Fruit fly (Drosophila melanogaster): ENCODE measurements around the gene CG43386.

The CG43386 gene

DNA sequence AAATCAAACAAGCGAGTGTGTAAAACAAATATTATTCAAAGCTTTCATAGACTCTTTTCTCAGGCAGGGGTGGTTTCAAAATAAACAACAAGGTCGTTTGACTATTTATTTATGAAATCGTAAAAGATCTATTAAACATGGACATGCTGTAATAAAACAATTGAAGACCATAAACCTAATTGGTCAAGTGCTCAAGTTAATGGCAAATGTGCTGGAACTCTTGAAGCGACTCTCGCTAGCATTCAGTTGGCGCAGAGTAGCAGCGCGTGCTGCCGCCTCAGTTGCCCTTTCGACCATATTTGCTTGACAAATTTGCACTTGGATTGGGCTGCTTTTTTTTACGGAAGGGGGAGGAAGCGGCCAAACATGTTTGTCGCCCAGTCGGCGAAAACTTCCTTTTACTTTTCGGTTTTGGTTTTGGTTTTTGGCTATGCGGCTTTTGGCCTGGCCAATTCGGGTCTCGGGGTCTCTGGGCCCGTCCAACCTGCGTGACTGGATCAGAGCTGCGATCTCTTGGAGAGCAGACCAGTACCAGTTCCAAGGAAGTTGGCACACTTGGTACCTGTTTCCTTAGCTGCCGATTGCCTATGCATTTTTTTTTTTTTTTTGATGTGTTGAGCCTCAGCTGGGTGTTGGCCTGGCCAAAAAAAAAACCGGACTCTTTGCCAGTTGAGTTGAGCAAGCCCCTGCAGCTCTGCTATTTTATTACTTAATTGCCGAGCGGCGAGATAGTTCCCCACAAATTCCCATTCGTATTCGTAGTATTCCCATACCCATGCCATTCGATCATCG lies 16.4 kb upstream of the CG43386 start (continued):
- no peak for TF ChIP-seq twi (tag; optimal IDR thresholded peaks at IDR 0.05)
- TF ChIP-seq Blimp-1 (GFP tag; optimal IDR thresholded peaks at IDR 0.05), result no peak
- TF ChIP-seq lola (GFP tag; optimal IDR thresholded peaks at IDR 0.05), result no peak
- no peak for TF ChIP-seq br (optimal IDR thresholded peaks at IDR 0.05)
- TF ChIP-seq CG32772 (GFP tag; IDR thresholded peaks at IDR 0.05), result no peak
- TF ChIP-seq Adf1 (GFP tag; IDR thresholded peaks at IDR 0.05), result no peak
- TF ChIP-seq CG13287 (GFP tag; IDR thresholded peaks at IDR 0.05; ENCODE audit: partially characterized antibody), result no peak
- no peak for TF ChIP-seq D19A (tag; optimal IDR thresholded peaks at IDR 0.05)
- no peak for TF ChIP-seq CG11093 (GFP tag; IDR thresholded peaks at IDR 0.05)
- no peak for TF ChIP-seq Elba2 (GFP tag; optimal IDR thresholded peaks at IDR 0.05)
- TF ChIP-seq Pdp1 (GFP tag; optimal IDR thresholded peaks at IDR 0.05), result no peak
- no peak for TF ChIP-seq Hsf (GFP tag; optimal IDR thresholded peaks at IDR 0.05)
- TF ChIP-seq CG14441 (GFP tag; IDR thresholded peaks at IDR 0.05), result no peak
- no peak for TF ChIP-seq Doc2 (GFP tag; IDR thresholded peaks at IDR 0.05)
- no peak for TF ChIP-seq Hand (GFP tag; optimal IDR thresholded peaks at IDR 0.05)
- no peak for TF ChIP-seq CG11247 (GFP tag; IDR thresholded peaks at IDR 0.05)
- no peak for TF ChIP-seq sim (GFP tag; IDR thresholded peaks at IDR 0.05)
- TF ChIP-seq slbo (GFP tag; IDR thresholded peaks at IDR 0.05), result peak; percentile 68
- no peak for TF ChIP-seq Dp (GFP tag; optimal IDR thresholded peaks at IDR 0.05)
- TF ChIP-seq CG18011 (GFP tag; optimal IDR thresholded peaks at IDR 0.05), result no peak
- TF ChIP-seq CG8089 (GFP tag; optimal IDR thresholded peaks at IDR 0.05), result no peak
- no peak for TF ChIP-seq salm (tag; optimal IDR thresholded peaks at IDR 0.05)
- TF ChIP-seq pita (GFP tag; optimal IDR thresholded peaks at IDR 0.05), result no peak
- TF ChIP-seq disco-r (GFP tag; optimal IDR thresholded peaks at IDR 0.05), result no peak
- peak; percentile 29 for TF ChIP-seq hkb (optimal IDR thresholded peaks at IDR 0.05)
- TF ChIP-seq hkb (GFP tag; IDR thresholded peaks at IDR 0.05), result no peak
- no peak for TF ChIP-seq pan (optimal IDR thresholded peaks at IDR 0.05)
- TF ChIP-seq pan (GFP tag; optimal IDR thresholded peaks at IDR 0.05 in 1 of 2, IDR thresholded peaks at IDR 0.05 in 1 of 2), result no peak
- TF ChIP-seq CG17186 (GFP tag; optimal IDR thresholded peaks at IDR 0.05), result no peak
- TF ChIP-seq oc (tag; optimal IDR thresholded peaks at IDR 0.05), result no peak
- no peak for TF ChIP-seq MESR4 (GFP tag; optimal IDR thresholded peaks at IDR 0.05)
- no peak for TF ChIP-seq CG12299 (tag; optimal IDR thresholded peaks at IDR 0.05)
- no peak for TF ChIP-seq CG6689 (GFP tag; IDR thresholded peaks at IDR 0.05)
- TF ChIP-seq crp (GFP tag; optimal IDR thresholded peaks at IDR 0.05), result no peak
- TF ChIP-seq zf30C (GFP tag; optimal IDR thresholded peaks at IDR 0.05), result no peak
- TF ChIP-seq peb (GFP tag; IDR thresholded peaks at IDR 0.05), result no peak
- no peak for TF ChIP-seq CG6765 (GFP tag; optimal IDR thresholded peaks at IDR 0.05)
- peak; percentile 10 for TF ChIP-seq CoRest (tag; optimal IDR thresholded peaks at IDR 0.05)
- TF ChIP-seq prd (optimal IDR thresholded peaks at IDR 0.05), result no peak
- TF ChIP-seq prd (GFP tag; IDR thresholded peaks at IDR 0.05), result no peak
- no peak for TF ChIP-seq onecut (GFP tag; IDR thresholded peaks at IDR 0.05)
- no peak for TF ChIP-seq CG1832 (GFP tag; optimal IDR thresholded peaks at IDR 0.05)
- TF ChIP-seq eyg (GFP tag; optimal IDR thresholded peaks at IDR 0.05), result no peak
- no peak for TF ChIP-seq CG10267 (tag; optimal IDR thresholded peaks at IDR 0.05)
- TF ChIP-seq gem (tag; optimal IDR thresholded peaks at IDR 0.05), result peak; percentile 41
- no peak for TF ChIP-seq cad (GFP tag; optimal IDR thresholded peaks at IDR 0.05)
- peak; percentile 12 for TF ChIP-seq mam (GFP tag; optimal IDR thresholded peaks at IDR 0.05)
- no peak for TF ChIP-seq slou (GFP tag; optimal IDR thresholded peaks at IDR 0.05)
- no peak for TF ChIP-seq CG7745 (tag; optimal IDR thresholded peaks at IDR 0.05)
- TF ChIP-seq CG1529 (GFP tag; optimal IDR thresholded peaks at IDR 0.05), result no peak
- TF ChIP-seq CG6813 (GFP tag; optimal IDR thresholded peaks at IDR 0.05), result no peak
